Worm (Caenorhabditis elegans): ENCODE data around the gene rde-1.

rde-1 gene

DNA sequence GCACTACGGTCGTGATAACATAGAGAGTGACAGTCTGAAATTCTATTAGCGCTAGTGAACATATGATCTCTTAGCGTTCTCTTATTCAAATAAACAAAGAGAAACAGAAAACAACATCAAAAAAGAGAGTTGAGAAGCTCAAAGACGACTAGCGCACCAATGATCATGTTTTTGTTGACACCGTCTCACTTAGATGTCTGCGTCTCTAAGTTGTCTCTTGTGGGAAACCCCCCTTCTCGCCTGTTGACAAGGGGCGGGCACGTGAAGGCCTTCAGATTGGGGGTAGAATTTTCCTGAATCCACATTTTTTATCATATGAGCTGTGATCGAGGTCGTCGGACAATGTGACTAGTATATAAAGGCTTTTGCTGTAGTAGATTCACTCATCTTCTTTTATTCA, 28.5 kb upstream of the rde-1 start:
- TF ChIP-seq unc-55 (GFP tag; optimal IDR thresholded peaks at IDR 0.05): peak; percentile 46
- TF ChIP-seq nfya-1 (tag; optimal IDR thresholded peaks at IDR 0.05): peak; percentile 6
- peak; percentile 31 for TF ChIP-seq hlh-30 (tag; optimal IDR thresholded peaks at IDR 0.05; ENCODE audit: insufficient read depth)
- no peak for TF ChIP-seq zip-5 (tag; optimal IDR thresholded peaks at IDR 0.05)
- no peak for TF ChIP-seq ahr-1 (tag; optimal IDR thresholded peaks at IDR 0.05)
- no peak for TF ChIP-seq nhr-11 (tag; optimal IDR thresholded peaks at IDR 0.05)

DNA sequence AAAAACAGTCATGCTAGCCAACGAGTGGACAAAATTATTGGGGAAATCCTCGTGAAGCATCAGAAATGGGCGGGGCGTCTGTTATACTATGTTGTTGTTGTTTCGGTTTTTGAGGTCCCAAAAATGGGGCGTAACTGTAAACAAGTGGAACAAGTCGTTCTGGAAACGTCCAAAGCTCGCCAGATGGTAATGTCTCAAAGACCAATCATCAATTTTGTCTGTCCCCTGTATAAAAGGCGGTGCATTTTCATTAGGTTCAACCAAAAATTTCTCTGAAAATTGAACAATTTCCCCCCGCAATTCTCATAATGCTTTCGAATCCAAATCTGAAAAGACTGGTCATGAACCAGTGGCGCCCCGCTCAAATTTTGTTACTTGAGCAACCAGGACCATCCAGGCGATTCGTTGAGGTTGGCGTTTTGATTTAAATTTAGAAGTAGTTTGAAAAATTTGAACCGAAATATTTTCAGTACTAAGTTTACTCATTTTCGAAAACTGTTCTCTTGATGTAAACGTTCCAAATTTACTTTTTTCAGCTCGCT, 27.7 kb upstream of the rde-1 start:
- no peak for TF ChIP-seq ahr-1 (tag; optimal IDR thresholded peaks at IDR 0.05)
- no peak for TF ChIP-seq pha-2 (tag; optimal IDR thresholded peaks at IDR 0.05)
- no peak for TF ChIP-seq zip-5 (tag; optimal IDR thresholded peaks at IDR 0.05)
- TF ChIP-seq K09A11.1 (tag; optimal IDR thresholded peaks at IDR 0.05; ENCODE audit: insufficient read depth): no peak

DNA sequence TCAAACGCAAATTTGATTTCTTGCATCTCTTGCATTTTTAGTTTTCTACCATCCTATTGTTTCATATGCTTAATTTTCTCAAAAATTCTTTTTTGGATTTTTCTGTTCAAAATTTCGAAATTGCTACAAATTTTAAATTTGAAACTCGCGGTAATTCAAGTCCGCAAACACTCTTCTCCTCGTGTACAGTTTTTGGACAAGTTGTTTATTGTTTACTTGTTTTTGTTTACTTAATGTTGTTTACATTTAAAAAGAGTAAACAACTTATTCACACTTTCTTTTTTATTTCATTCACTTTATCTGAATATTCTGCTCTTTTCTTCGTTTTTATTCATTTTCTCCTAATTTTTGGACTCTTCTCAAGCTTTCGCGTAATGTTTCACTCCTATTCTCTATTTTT, 26.8 kb upstream of the rde-1 start:
- TF ChIP-seq pha-4 (tag; optimal IDR thresholded peaks at IDR 0.05) (no peak), sdc-2 (tag; optimal IDR thresholded peaks at IDR 0.05) (no peak)

DNA sequence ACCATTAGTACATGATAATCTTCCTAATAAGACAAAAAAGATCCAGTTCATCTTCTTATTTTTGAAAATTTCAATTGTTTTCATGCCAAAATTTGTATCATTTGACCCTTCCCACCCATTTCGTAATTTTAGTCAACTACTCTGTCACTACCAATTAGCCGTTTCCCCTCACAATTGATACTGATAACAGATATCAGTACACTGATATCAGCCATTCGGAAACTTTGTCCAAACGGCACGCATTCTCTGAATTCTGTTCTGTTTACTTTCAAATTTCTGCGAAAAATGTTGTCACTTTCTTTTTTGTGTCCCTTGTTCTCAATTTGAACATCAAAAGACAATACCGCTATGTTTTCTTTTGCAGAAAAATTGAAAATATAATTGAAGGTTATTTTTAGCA, 21.2 kb upstream of the rde-1 start:
- no peak for TF ChIP-seq madf-2 (tag; optimal IDR thresholded peaks at IDR 0.05)
- TF ChIP-seq elt-2 (tag; optimal IDR thresholded peaks at IDR 0.05): peak; percentile 69

- TF ChIP-seq tbx-7 (tag; optimal IDR thresholded peaks at IDR 0.05) (no peak), syd-9 (tag; optimal IDR thresholded peaks at IDR 0.05) (no peak), T23F11.4 (GFP tag; optimal IDR thresholded peaks at IDR 0.05) (no peak), unc-42 (tag; optimal IDR thresholded peaks at IDR 0.05) (no peak), ama-1 (optimal IDR thresholded peaks at IDR 0.05) (no peak), C08G9.2 (tag; optimal IDR thresholded peaks at IDR 0.05) (no peak), ceh-24 (tag; optimal IDR thresholded peaks at IDR 0.05) (no peak), hlh-13 (GFP tag; optimal IDR thresholded peaks at IDR 0.05) (no peak), pqm-1 (tag; optimal IDR thresholded peaks at IDR 0.05) (no peak), ceh-48 (tag; optimal IDR thresholded peaks at IDR 0.05) (no peak), lim-6 (tag; optimal IDR thresholded peaks at IDR 0.05) (no peak), ceh-2 (tag; optimal IDR thresholded peaks at IDR 0.05) (no peak), elt-4 (tag; optimal IDR thresholded peaks at IDR 0.05) (no peak), dmd-4 (tag; optimal IDR thresholded peaks at IDR 0.05; ENCODE audit: borderline replicate concordance) (no peak), lin-11 (tag; optimal IDR thresholded peaks at IDR 0.05) (no peak), unc-86 (tag; optimal IDR thresholded peaks at IDR 0.05) (no peak), hlh-15 (tag; optimal IDR thresholded peaks at IDR 0.05) (no peak), ceh-31 (tag; optimal IDR thresholded peaks at IDR 0.05) (no peak), mec-3 (tag; optimal IDR thresholded peaks at IDR 0.05; ENCODE audit: borderline replicate concordance) (no peak), elt-2 (tag; optimal IDR thresholded peaks at IDR 0.05) (no peak)
Measured at ce11 chrV:10011623-10012022, 20.2 kb upstream of the rde-1 start, which contains the start of gene lea-1. lea-1 (plus strand) TSS chrV:10011923.

DNA sequence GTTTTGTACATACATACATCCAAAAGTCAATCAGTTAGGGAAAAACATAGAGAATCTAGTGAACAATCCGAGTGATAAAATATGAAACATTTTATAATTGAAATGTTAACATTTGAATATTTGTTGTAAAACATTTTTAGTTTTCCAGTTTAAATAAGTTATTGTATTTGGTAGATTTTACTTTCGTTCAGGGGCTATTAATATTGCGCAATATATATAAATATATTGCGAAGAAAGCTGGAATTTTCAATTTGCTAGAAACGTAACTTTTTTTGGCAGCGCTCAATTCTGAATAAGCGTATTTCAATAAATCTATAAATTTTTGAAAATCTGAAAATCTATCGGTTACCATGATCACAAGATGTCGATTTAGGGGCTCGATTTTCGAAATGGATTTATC, 16.0 kb upstream of the rde-1 start:
- TF ChIP-seq ceh-6 (GFP tag; optimal IDR thresholded peaks at IDR 0.05) (no peak), unc-3 (GFP tag; conservative IDR thresholded peaks at IDR 0.05) (no peak), unc-3 (tag; optimal IDR thresholded peaks at IDR 0.05) (no peak), ceh-22 (tag; optimal IDR thresholded peaks at IDR 0.05) (no peak), lim-6 (tag; optimal IDR thresholded peaks at IDR 0.05) (no peak), nfya-1 (tag; optimal IDR thresholded peaks at IDR 0.05) (no peak), sox-2 (GFP tag; IDR thresholded peaks at IDR 0.05) (no peak)
